Fruit fly (Drosophila melanogaster) whole organism, embryonic: ENCODE data around the gene CG32631.

ENCODE experiments used
- Aef1 ChIP-seq: fragments of 200-800 bp; sonication (Bioruptor generic); IDR thresholded peaks from 3 replicates; pipeline ENCODE4 v1.3.6; 2022; ENCODE audit warnings: missing biosample characterization, missing genetic modification characterization
- Antp ChIP-seq: fragments of 200-800 bp; sonication (Bioruptor generic); optimal IDR thresholded peaks from 3 replicates; lab custom pipeline; 2016; ENCODE audit warnings: missing biosample characterization, missing genetic modification characterization
- Asciz ChIP-seq: fragments of 200-800 bp; sonication (Bioruptor generic); optimal IDR thresholded peaks from 2 replicates; lab custom pipeline; 2017; ENCODE audit warnings: missing biosample characterization, mild to moderate bottlenecking, missing genetic modification characterization, missing genetic modification reagents
- CG10209 ChIP-seq: fragments of 200-800 bp; sonication (Bioruptor generic); optimal IDR thresholded peaks from 3 replicates; lab custom pipeline; 2017; ENCODE audit warnings: missing biosample characterization, mild to moderate bottlenecking, missing genetic modification characterization, missing genetic modification reagents
- CG10366 ChIP-seq: fragments of 200-800 bp; sonication (Bioruptor generic); IDR thresholded peaks from 2 replicates; pipeline ENCODE4 v1.3.6; 2022; ENCODE audit warnings: missing biosample characterization, missing genetic modification characterization
- CG12299 ChIP-seq: fragments of 200-800 bp; sonication (Bioruptor generic); optimal IDR thresholded peaks from 2 replicates; lab custom pipeline; 2018; ENCODE audit warnings: missing biosample characterization, mild to moderate bottlenecking, missing genetic modification characterization
- CG14860 ChIP-seq: fragments of 200-800 bp; sonication (Bioruptor generic); IDR thresholded peaks from 3 replicates; pipeline ENCODE4 v1.3.6; 2022; ENCODE audit warnings: missing biosample characterization, missing genetic modification characterization; ENCODE audit not compliant: partially characterized antibody
- CG15479 ChIP-seq: fragments of 200-800 bp; sonication (Bioruptor generic); optimal IDR thresholded peaks from 3 replicates; lab custom pipeline; 2019; ENCODE audit warnings: missing biosample characterization, mild to moderate bottlenecking, missing genetic modification characterization, moderate library complexity
- CG16813 ChIP-seq: fragments of 200-800 bp; sonication (Bioruptor generic); IDR thresholded peaks from 3 replicates; pipeline ENCODE4 v1.3.6; 2022; ENCODE audit warnings: missing biosample characterization, missing genetic modification characterization; ENCODE audit not compliant: partially characterized antibody
- CG18262 ChIP-seq: fragments of 200-800 bp; optimal IDR thresholded peaks from 3 replicates; lab custom pipeline; 2019; ENCODE audit warnings: missing biosample characterization, mild to moderate bottlenecking, missing genetic modification characterization, moderate library complexity
- CG18476 ChIP-seq: fragments of 200-800 bp; sonication (Bioruptor generic); optimal IDR thresholded peaks from 2 replicates; lab custom pipeline; 2016; ENCODE audit warnings: missing biosample characterization, mild to moderate bottlenecking, missing genetic modification characterization
- CG2678 ChIP-seq: fragments of 200-800 bp; sonication (Bioruptor generic); optimal IDR thresholded peaks from 3 replicates; lab custom pipeline; 2019; ENCODE audit warnings: missing biosample characterization, mild to moderate bottlenecking, missing genetic modification characterization, moderate library complexity
- CG4424 ChIP-seq: fragments of 200-800 bp; sonication (Bioruptor generic); optimal IDR thresholded peaks from 3 replicates; lab custom pipeline; 2016; ENCODE audit warnings: missing biosample characterization, missing genetic modification characterization
- CG6813 ChIP-seq: fragments of 200-800 bp; sonication (Bioruptor generic); optimal IDR thresholded peaks from 2 replicates; lab custom pipeline; 2017; ENCODE audit warnings: missing biosample characterization, missing genetic modification characterization, mild to moderate bottlenecking, moderate library complexity, missing genetic modification reagents
- CG6854 ChIP-seq: fragments of 200-800 bp; sonication (Bioruptor generic); optimal IDR thresholded peaks from 3 replicates; lab custom pipeline; 2017; ENCODE audit warnings: missing biosample characterization, mild to moderate bottlenecking, missing genetic modification characterization
- CG9876 ChIP-seq: fragments of 200-800 bp; sonication (Bioruptor generic); optimal IDR thresholded peaks from 2 replicates; lab custom pipeline; 2016; ENCODE audit warnings: missing biosample characterization, missing genetic modification characterization
- Camta ChIP-seq: fragments of 200-800 bp; sonication (Bioruptor generic); optimal IDR thresholded peaks from 2 replicates; lab custom pipeline; 2016; ENCODE audit warnings: missing biosample characterization, missing genetic modification characterization
- CkIIα-i1 ChIP-seq: fragments of 200-800 bp; sonication (Bioruptor generic); IDR thresholded peaks from 2 replicates; pipeline ENCODE4 v1.3.6; 2022; ENCODE audit warnings: missing biosample characterization, missing genetic modification characterization
- Deaf1 ChIP-seq: fragments of 200-800 bp; optimal IDR thresholded peaks from 3 replicates; lab custom pipeline; 2019; ENCODE audit warnings: missing biosample characterization, mild to moderate bottlenecking, missing genetic modification characterization, moderate library complexity
- ERR ChIP-seq: fragments of 200-800 bp; sonication (Bioruptor generic); optimal IDR thresholded peaks from 2 replicates; lab custom pipeline; 2016; ENCODE audit warnings: missing biosample characterization, missing genetic modification characterization
- Fer1 ChIP-seq: fragments of 200-800 bp; sonication (Bioruptor generic); optimal IDR thresholded peaks from 2 replicates; lab custom pipeline; 2017; ENCODE audit warnings: missing biosample characterization, mild to moderate bottlenecking, missing genetic modification characterization
- HLH3B ChIP-seq: fragments of 200-800 bp; sonication (Bioruptor generic); IDR thresholded peaks from 2 replicates; pipeline ENCODE4 v1.3.6; 2022; ENCODE audit warnings: missing biosample characterization, missing genetic modification characterization
- HLH54F ChIP-seq: fragments of 200-800 bp; sonication (Bioruptor generic); optimal IDR thresholded peaks from 3 replicates; lab custom pipeline; 2016; ENCODE audit warnings: missing biosample characterization, missing genetic modification characterization
- HLHmδ ChIP-seq: fragments of 200-800 bp; sonication (Bioruptor generic); optimal IDR thresholded peaks from 2 replicates; lab custom pipeline; 2018; ENCODE audit warnings: missing biosample characterization, mild to moderate bottlenecking, missing genetic modification characterization, moderate library complexity
- Hand ChIP-seq: fragments of 200-800 bp; sonication (Bioruptor generic); optimal IDR thresholded peaks from 2 replicates; lab custom pipeline; 2017; ENCODE audit warnings: mild to moderate bottlenecking, missing biosample characterization, missing genetic modification reagents, missing genetic modification characterization
- Hr3 ChIP-seq: fragments of 200-800 bp; sonication (Bioruptor generic); optimal IDR thresholded peaks from 3 replicates; lab custom pipeline; 2016; ENCODE audit warnings: missing biosample characterization, missing genetic modification characterization
- Hr51 ChIP-seq, 2 experiments: fragments of 200-800 bp; sonication (Bioruptor generic); optimal IDR thresholded peaks; 2 replicates in 1 of 2; 3 replicates in 1 of 2; lab custom pipeline; 2016 to 2018; ENCODE audit warnings: missing biosample characterization in 2 of 2, missing genetic modification characterization in 2 of 2, mild to moderate bottlenecking in 1 of 2, moderate library complexity in 1 of 2
- MTF-1 ChIP-seq: fragments of 200-800 bp; sonication (Bioruptor generic); optimal IDR thresholded peaks from 2 replicates; lab custom pipeline; 2018; ENCODE audit warnings: missing biosample characterization, mild to moderate bottlenecking, missing genetic modification characterization, borderline replicate concordance
- NFAT ChIP-seq: fragments of 200-800 bp; sonication (Bioruptor generic); IDR thresholded peaks from 2 replicates; pipeline ENCODE4 v1.3.6; 2022; ENCODE audit warnings: missing biosample characterization, missing genetic modification characterization
- Ptx1 ChIP-seq: fragments of 200-800 bp; sonication (Bioruptor generic); IDR thresholded peaks from 2 replicates; pipeline ENCODE4 v1.3.6; 2022; ENCODE audit warnings: missing biosample characterization, missing genetic modification characterization
- Xrp1 ChIP-seq: fragments of 200-800 bp; sonication (Bioruptor generic); IDR thresholded peaks from 2 replicates; pipeline ENCODE4 v1.3.6; 2022; ENCODE audit warnings: missing biosample characterization, missing genetic modification characterization
- YL-1 ChIP-seq: fragments of 200-800 bp; sonication (Bioruptor generic); optimal IDR thresholded peaks from 3 replicates; lab custom pipeline; 2017; ENCODE audit warnings: missing biosample characterization, mild to moderate bottlenecking, missing genetic modification characterization
- cato ChIP-seq: fragments of 200-800 bp; sonication (Bioruptor generic); optimal IDR thresholded peaks from 2 replicates; lab custom pipeline; 2016; ENCODE audit warnings: missing biosample characterization, missing genetic modification characterization, borderline replicate concordance
- chif ChIP-seq, 2 experiments: fragments of 200-800 bp; sonication (Bioruptor generic); optimal IDR thresholded peaks; 3 replicates each; lab custom pipeline; 2016; ENCODE audit warnings: missing biosample characterization in 2 of 2, missing genetic modification characterization in 2 of 2
- chm ChIP-seq: fragments of 200-800 bp; sonication (Bioruptor generic); IDR thresholded peaks from 2 replicates; pipeline ENCODE4 v1.3.6; 2022; ENCODE audit warnings: missing biosample characterization, missing genetic modification characterization
- dmrt99B ChIP-seq: fragments of 200-800 bp; sonication (Bioruptor generic); optimal IDR thresholded peaks from 2 replicates; lab custom pipeline; 2018; ENCODE audit warnings: missing biosample characterization, mild to moderate bottlenecking, missing genetic modification characterization, moderate library complexity
- hb ChIP-seq: fragments of 200-800 bp; sonication (Bioruptor generic); IDR thresholded peaks from 3 replicates; pipeline ENCODE4 v1.3.6; 2022; ENCODE audit warnings: missing biosample characterization, missing genetic modification characterization; ENCODE audit not compliant: partially characterized antibody
- kah ChIP-seq: fragments of 200-800 bp; sonication (Bioruptor generic); optimal IDR thresholded peaks from 2 replicates; lab custom pipeline; 2018; ENCODE audit warnings: missing biosample characterization, mild to moderate bottlenecking, missing genetic modification characterization
- lola ChIP-seq, 3 experiments: fragments of >200 bp in 2 of 3; fragments of 200-800 bp in 1 of 3; sonication (Bioruptor generic) in 1 of 3; optimal IDR thresholded peaks; 2 replicates each; lab custom pipeline; 2017 to 2019; ENCODE audit warnings: missing biosample characterization in 3 of 3, missing genetic modification characterization in 3 of 3, mild to moderate bottlenecking in 1 of 3, moderate library complexity in 1 of 3
- nau ChIP-seq: fragments of 200-800 bp; sonication (Bioruptor generic); optimal IDR thresholded peaks from 3 replicates; lab custom pipeline; 2017; ENCODE audit warnings: missing biosample characterization, mild to moderate bottlenecking, missing genetic modification characterization, missing genetic modification reagents
- nerfin-1 ChIP-seq: fragments of 200-800 bp; sonication (Bioruptor generic); optimal IDR thresholded peaks from 3 replicates; lab custom pipeline; 2019; ENCODE audit warnings: missing biosample characterization, mild to moderate bottlenecking, missing genetic modification characterization, moderate library complexity
- rib ChIP-seq: fragments of 200-800 bp; sonication (Bioruptor generic); IDR thresholded peaks from 2 replicates; pipeline ENCODE4 v1.3.6; 2022; ENCODE audit warnings: missing biosample characterization, missing genetic modification characterization
- row ChIP-seq: fragments of 200-800 bp; sonication (Bioruptor generic); IDR thresholded peaks from 3 replicates; pipeline ENCODE4 v1.3.6; 2022; ENCODE audit warnings: missing biosample characterization, missing genetic modification characterization
- salm ChIP-seq: fragments of 200-800 bp; sonication (Bioruptor generic); optimal IDR thresholded peaks from 2 replicates; lab custom pipeline; 2018; ENCODE audit warnings: missing biosample characterization, mild to moderate bottlenecking, missing genetic modification characterization
- sens ChIP-seq: fragments of 200-800 bp; sonication (Bioruptor generic); peaks from one replicate; lab custom pipeline; 2016; ENCODE audit warnings: missing biosample characterization, missing genetic modification characterization
- sisA ChIP-seq: fragments of 200-800 bp; sonication (Bioruptor generic); IDR thresholded peaks from 2 replicates; pipeline ENCODE4 v1.3.6; 2022; ENCODE audit warnings: missing biosample characterization, missing genetic modification characterization
- ssp ChIP-seq: fragments of 200-800 bp; sonication (Bioruptor generic); IDR thresholded peaks from 2 replicates; pipeline ENCODE4 v1.3.6; 2022; ENCODE audit warnings: missing biosample characterization, missing genetic modification characterization
- tio ChIP-seq: fragments of 200-800 bp; sonication (Bioruptor generic); optimal IDR thresholded peaks from 2 replicates; lab custom pipeline; 2017; ENCODE audit warnings: missing biosample characterization, missing genetic modification characterization, inconsistent platforms
- tx ChIP-seq: fragments of 200-800 bp; sonication (Bioruptor generic); optimal IDR thresholded peaks from 2 replicates; lab custom pipeline; 2016; ENCODE audit warnings: missing biosample characterization, missing genetic modification characterization
- z ChIP-seq: fragments of 200-800 bp; sonication (Bioruptor generic); IDR thresholded peaks from 3 replicates; pipeline ENCODE4 v1.3.6; 2022; ENCODE audit warnings: missing biosample characterization, missing genetic modification characterization

The CG32631 gene

DNA sequence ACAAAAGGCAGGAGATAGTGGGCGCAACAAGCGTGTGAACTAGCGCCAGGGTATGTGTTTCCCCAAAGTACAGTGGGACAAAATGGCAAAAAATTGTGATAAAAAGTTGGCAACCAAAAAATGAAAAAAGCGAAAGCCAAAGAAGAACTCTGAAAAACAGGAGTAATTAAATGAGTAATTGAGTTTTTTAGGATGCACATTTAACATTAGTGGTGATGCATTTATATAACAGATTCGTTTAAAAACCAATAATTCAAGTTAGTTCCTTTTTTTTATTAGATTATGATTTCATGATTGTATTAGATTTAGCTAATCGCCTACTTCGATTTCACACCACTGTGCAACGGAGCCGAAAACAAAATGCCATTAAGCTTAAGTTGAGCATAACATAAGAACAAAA lies 16.1 kb downstream of the CG32631 start (continued):
- TF ChIP-seq CG2678 (tag; lab: Kevin White, UChicago) (peak; percentile 75), CG18476 (GFP tag; lab: Kevin White, UChicago) (peak; percentile 27), chm (GFP tag; lab: Robert Waterston, UW) (no peak), rib (no peak), cato (GFP tag; lab: Kevin White, UChicago) (no peak), Hand (GFP tag; lab: Kevin White, UChicago) (peak; percentile 21), Asciz (GFP tag; lab: Kevin White, UChicago) (peak; percentile 38), HLH54F (GFP tag; lab: Kevin White, UChicago) (peak; percentile 28), HLHmδ (GFP tag; lab: Kevin White, UChicago) (no peak), YL-1 (GFP tag; lab: Kevin White, UChicago) (no peak), tx (GFP tag; lab: Kevin White, UChicago) (peak; percentile 35), NFAT (GFP tag; lab: Robert Waterston, UW) (no peak), Antp (GFP tag; lab: Kevin White, UChicago) (peak; percentile 35), CG4424 (peak; percentile 59), CG10366 (GFP tag; lab: Robert Waterston, UW) (peak; percentile 43), Hr3 (peak; percentile 34), ssp (GFP tag; lab: Robert Waterston, UW) (peak; percentile 36; the same call in 1 of the 2 replicates), Ptx1 (GFP tag; lab: Robert Waterston, UW) (peak; percentile 62), MTF-1 (no peak), CG16813 (GFP tag; lab: Robert Waterston, UW) (no peak), CG18262 (tag; lab: Kevin White, UChicago) (peak; percentile 74), CG6813 (no peak), sisA (peak; percentile 24; the same call in 1 of the 2 replicates), dmrt99B (tag; lab: Kevin White, UChicago) (peak; percentile 76), salm (peak; percentile 20), chif (GFP tag; optimal IDR thresholded peaks at IDR 0.05; lab: Kevin White, UChicago) (peak; percentile 48 to 65), nerfin-1 (tag; lab: Kevin White, UChicago) (peak; percentile 17), tio (peak; percentile 60), Deaf1 (peak; percentile 1), Aef1 (GFP tag; lab: Robert Waterston, UW) (peak; percentile 20; the same call in 1 of the 3 replicates), ERR (no peak), kah (GFP tag; lab: Kevin White, UChicago) (no peak), Xrp1 (GFP tag; lab: Robert Waterston, UW) (peak; percentile 51; the same call in 1 of the 2 replicates), CG12299 (tag; lab: Kevin White, UChicago) (peak; percentile 3), CkIIα-i1 (no peak), HLH3B (GFP tag; lab: Robert Waterston, UW) (0 out of 2 replicates have a peak, but pooled peaks have one; percentile 27), Camta (GFP tag; lab: Kevin White, UChicago) (peak; percentile 31), CG14860 (GFP tag; lab: Robert Waterston, UW) (no peak), CG10209 (GFP tag; lab: Kevin White, UChicago) (peak; percentile 47), lola (GFP tag; optimal IDR thresholded peaks at IDR 0.05; lab: Kevin White, UChicago) (peak in 1 of 3 experiments; percentile 70), CG15479 (no peak), z (GFP tag; lab: Robert Waterston, UW) (no peak), nau (GFP tag; lab: Kevin White, UChicago) (peak; percentile 19), Hr51 (GFP tag; optimal IDR thresholded peaks at IDR 0.05; lab: Kevin White, UChicago) (peak; percentile 24 to 68), sens (GFP tag; lab: Kevin White, UChicago) (peak; percentile 95), Fer1 (peak; percentile 70), CG6854 (GFP tag; lab: Kevin White, UChicago) (no peak), hb (no peak), CG9876 (GFP tag; lab: Kevin White, UChicago) (peak; percentile 4), row (GFP tag; lab: Robert Waterston, UW) (peak; percentile 56)
